Fruit fly (Drosophila melanogaster): ENCODE data around the gene Usp47.

The Usp47 gene

dm6 chr3L:5764922-5765843 lies 12.4 kb downstream of the Usp47 start, which contains the start of gene CG10576 (continued):
- TF ChIP-seq psq (GFP tag; optimal IDR thresholded peaks at IDR 0.05): no peak
- no peak for TF ChIP-seq lab (GFP tag; optimal IDR thresholded peaks at IDR 0.05)
- TF ChIP-seq Sry-δ (GFP tag; optimal IDR thresholded peaks at IDR 0.05): peak; percentile 68
- no peak for TF ChIP-seq Taf1 (GFP tag; IDR thresholded peaks at IDR 0.05)
- TF ChIP-seq YL-1 (GFP tag; optimal IDR thresholded peaks at IDR 0.05): peak; percentile 96
- peak; percentile 5; the same call in 1 of the 2 replicates for TF ChIP-seq CG9932 (GFP tag; IDR thresholded peaks at IDR 0.05)
- TF ChIP-seq corto (GFP tag; optimal IDR thresholded peaks at IDR 0.05): no peak
- TF ChIP-seq CG1024 (GFP tag; IDR thresholded peaks at IDR 0.05): no peak
- TF ChIP-seq odd (GFP tag; optimal IDR thresholded peaks at IDR 0.05): no peak
- TF ChIP-seq CG4617 (GFP tag; optimal IDR thresholded peaks at IDR 0.05; ENCODE audit: borderline replicate concordance): no peak
- no peak for TF ChIP-seq Rfx (GFP tag; IDR thresholded peaks at IDR 0.05)
- peak; percentile 46; the same call in 1 of the 3 replicates for TF ChIP-seq Doc3 (GFP tag; IDR thresholded peaks at IDR 0.05; ENCODE audit: partially characterized antibody)
- no peak for TF ChIP-seq dimm (GFP tag; IDR thresholded peaks at IDR 0.05)
- peak; percentile 9 for TF ChIP-seq HmgZ (tag; optimal IDR thresholded peaks at IDR 0.05)
- no peak for TF ChIP-seq bigmax (GFP tag; optimal IDR thresholded peaks at IDR 0.05)
- no peak for TF ChIP-seq pho (GFP tag; optimal IDR thresholded peaks at IDR 0.05)
- no peak for TF ChIP-seq Optix (GFP tag; IDR thresholded peaks at IDR 0.05)
- TF ChIP-seq jigr1 (GFP tag; IDR thresholded peaks at IDR 0.05): no peak
- peak; percentile 3 for TF ChIP-seq NC2β (GFP tag; optimal IDR thresholded peaks at IDR 0.05)
- TF ChIP-seq croc (GFP tag; conservative IDR thresholded peaks at IDR 0.05): no peak
- TF ChIP-seq CG7556 (GFP tag; optimal IDR thresholded peaks at IDR 0.05): no peak
- no peak for TF ChIP-seq ttk (GFP tag; IDR thresholded peaks at IDR 0.05)
- 0 out of 2 replicates have a peak, but pooled peaks have one; percentile 26 for TF ChIP-seq CG32532 (GFP tag; IDR thresholded peaks at IDR 0.05)
- no peak for TF ChIP-seq CG18011 (GFP tag; optimal IDR thresholded peaks at IDR 0.05)
- no peak for TF ChIP-seq cad (GFP tag; optimal IDR thresholded peaks at IDR 0.05)
- TF ChIP-seq CTCF (GFP tag; optimal IDR thresholded peaks at IDR 0.05): peak; percentile 78
- TF ChIP-seq ind (GFP tag; optimal IDR thresholded peaks at IDR 0.05): no peak
- TF ChIP-seq cato (GFP tag; optimal IDR thresholded peaks at IDR 0.05; ENCODE audit: borderline replicate concordance): no peak
- TF ChIP-seq unc-4 (GFP tag; IDR thresholded peaks at IDR 0.05; ENCODE audit: partially characterized antibody): peak; percentile 68; the same call in 1 of the 2 replicates
- TF ChIP-seq D (optimal IDR thresholded peaks at IDR 0.05): peak; percentile 54
- no peak for TF ChIP-seq D (GFP tag; optimal IDR thresholded peaks at IDR 0.05)
- no peak for TF ChIP-seq repo (GFP tag; optimal IDR thresholded peaks at IDR 0.05)
- TF ChIP-seq CG34422 (GFP tag; IDR thresholded peaks at IDR 0.05): peak; percentile 80; the same call in 1 of the 3 replicates
- 0 out of 2 replicates have a peak, but pooled peaks have one; percentile 23 for TF ChIP-seq vvl (GFP tag; IDR thresholded peaks at IDR 0.05)
- TF ChIP-seq grn (GFP tag; optimal IDR thresholded peaks at IDR 0.05): no peak
- TF ChIP-seq CG14860 (GFP tag; IDR thresholded peaks at IDR 0.05; ENCODE audit: partially characterized antibody): 0 out of 3 replicates have a peak, but pooled peaks have one; percentile 43
- no peak for TF ChIP-seq luna (GFP tag; optimal IDR thresholded peaks at IDR 0.05)
- peak; percentile 14 for TF ChIP-seq Side (GFP tag; optimal IDR thresholded peaks at IDR 0.05)
- TF ChIP-seq Deaf1 (tag; optimal IDR thresholded peaks at IDR 0.05): no peak
- no peak for TF ChIP-seq dmrt99B (tag; optimal IDR thresholded peaks at IDR 0.05)
- peak; percentile 98 for TF ChIP-seq dm (GFP tag; optimal IDR thresholded peaks at IDR 0.05)
- TF ChIP-seq lbe (GFP tag; optimal IDR thresholded peaks at IDR 0.05): no peak
- TF ChIP-seq gt (GFP tag; IDR thresholded peaks at IDR 0.05): no peak
- TF ChIP-seq nom (GFP tag; optimal IDR thresholded peaks at IDR 0.05): no peak
- peak; percentile 75 for TF ChIP-seq Ets65A (GFP tag)
- no peak for TF ChIP-seq CG3726 (GFP tag; IDR thresholded peaks at IDR 0.05)
- no peak for TF ChIP-seq CG1603 (tag; optimal IDR thresholded peaks at IDR 0.05)
- no peak for TF ChIP-seq CG12104 (GFP tag; optimal IDR thresholded peaks at IDR 0.05)
- TF ChIP-seq vnd (GFP tag; IDR thresholded peaks at IDR 0.05; ENCODE audit: partially characterized antibody): no peak
- TF ChIP-seq Hmr (GFP tag; optimal IDR thresholded peaks at IDR 0.05): no peak

All from whole organism, embryonic.